Worm (Caenorhabditis elegans): Measurements from ENCODE around the gene Y22D7AL.6.

Gene Y22D7AL.6

DNA sequence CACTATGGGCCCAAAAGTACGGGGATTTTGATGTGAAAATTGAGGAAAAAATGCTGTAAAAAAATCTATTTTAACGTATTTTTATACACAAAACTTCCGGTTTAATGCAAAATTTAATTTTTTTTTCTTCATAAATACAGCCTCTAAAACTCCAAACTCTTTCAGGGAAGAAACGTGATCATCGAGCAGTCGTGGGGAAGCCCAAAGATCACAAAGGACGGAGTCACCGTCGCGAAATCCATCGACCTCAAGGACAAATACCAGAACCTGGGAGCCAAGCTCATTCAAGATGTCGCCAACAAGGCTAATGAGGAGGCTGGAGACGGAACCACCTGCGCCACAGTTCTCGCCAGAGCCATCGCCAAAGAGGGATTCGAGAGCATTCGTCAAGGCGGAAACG is 15.2 kb downstream of the Y22D7AL.6 start:
- TF ChIP-seq mep-1 (tag; optimal IDR thresholded peaks at IDR 0.05), result no peak
- TF ChIP-seq flh-1 (GFP tag; optimal IDR thresholded peaks at IDR 0.05), result no peak
- TF ChIP-seq lin-32 (GFP tag; optimal IDR thresholded peaks at IDR 0.05), result no peak
- no peak for TF ChIP-seq pha-4 (tag; optimal IDR thresholded peaks at IDR 0.05)
- TF ChIP-seq snpc-4 (tag; optimal IDR thresholded peaks at IDR 0.05), result no peak
- TF ChIP-seq unc-120 (tag; optimal IDR thresholded peaks at IDR 0.05; ENCODE audit: poor library complexity, severe bottlenecking), result no peak
- no peak for TF ChIP-seq elt-1 (tag; optimal IDR thresholded peaks at IDR 0.05; ENCODE audit: borderline replicate concordance, insufficient read depth)
- TF ChIP-seq elt-3 (tag; optimal IDR thresholded peaks at IDR 0.05), result no peak
- no peak for TF ChIP-seq ceh-39 (tag; optimal IDR thresholded peaks at IDR 0.05)
- TF ChIP-seq M03D4.4 (tag; optimal IDR thresholded peaks at IDR 0.05), result no peak
- TF ChIP-seq nhr-76 (tag; optimal IDR thresholded peaks at IDR 0.05), result no peak
- TF ChIP-seq unc-39 (tag; optimal IDR thresholded peaks at IDR 0.05), result no peak
- no peak for TF ChIP-seq lsy-2 (tag; optimal IDR thresholded peaks at IDR 0.05)
- TF ChIP-seq ham-2 (GFP tag; optimal IDR thresholded peaks at IDR 0.05), result no peak
- no peak for TF ChIP-seq tbx-8 (GFP tag; optimal IDR thresholded peaks at IDR 0.05)
- TF ChIP-seq sem-2 (GFP tag; optimal IDR thresholded peaks at IDR 0.05), result no peak
- TF ChIP-seq lin-13 (tag; optimal IDR thresholded peaks at IDR 0.05), result no peak
- TF ChIP-seq ztf-11 (tag; optimal IDR thresholded peaks at IDR 0.05), result no peak

DNA sequence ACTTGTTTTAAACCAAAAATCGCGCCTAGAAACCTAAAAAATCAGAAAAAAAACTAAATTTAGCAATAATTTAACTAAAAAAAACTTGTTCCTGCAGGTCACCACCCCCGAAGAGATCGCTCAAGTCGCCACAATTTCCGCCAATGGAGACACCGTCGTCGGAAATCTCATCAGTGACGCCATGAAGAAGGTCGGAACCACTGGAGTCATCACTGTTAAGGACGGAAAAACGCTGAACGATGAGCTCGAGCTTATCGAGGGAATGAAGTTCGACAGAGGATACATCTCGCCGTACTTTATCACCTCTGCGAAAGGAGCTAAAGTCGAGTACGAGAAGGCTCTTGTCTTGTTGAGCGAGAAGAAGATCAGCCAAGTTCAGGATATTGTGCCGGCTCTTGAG is 16.6 kb downstream of the Y22D7AL.6 start:
- no peak for TF ChIP-seq mls-2 (tag; optimal IDR thresholded peaks at IDR 0.05)
- no peak for TF ChIP-seq cnd-1 (tag; optimal IDR thresholded peaks at IDR 0.05)
- no peak for TF ChIP-seq flh-1 (GFP tag; optimal IDR thresholded peaks at IDR 0.05)
- no peak for TF ChIP-seq zip-8 (tag; optimal IDR thresholded peaks at IDR 0.05)
- TF ChIP-seq ceh-43 (GFP tag; optimal IDR thresholded peaks at IDR 0.05), result no peak
- TF ChIP-seq nhr-2 (tag; optimal IDR thresholded peaks at IDR 0.05), result no peak
- no peak for TF ChIP-seq unc-39 (tag; optimal IDR thresholded peaks at IDR 0.05)
- no peak for TF ChIP-seq ham-2 (GFP tag; optimal IDR thresholded peaks at IDR 0.05)
- no peak for TF ChIP-seq elt-1 (tag; optimal IDR thresholded peaks at IDR 0.05; ENCODE audit: borderline replicate concordance, insufficient read depth)
- TF ChIP-seq drap-1 (GFP tag; optimal IDR thresholded peaks at IDR 0.05), result no peak
- TF ChIP-seq mep-1 (tag; optimal IDR thresholded peaks at IDR 0.05), result no peak
- TF ChIP-seq nhr-28 (tag; optimal IDR thresholded peaks at IDR 0.05), result no peak
- TF ChIP-seq pha-4 (tag; optimal IDR thresholded peaks at IDR 0.05), result no peak
- TF ChIP-seq unc-62 (GFP tag; optimal IDR thresholded peaks at IDR 0.05), result no peak
- TF ChIP-seq ztf-11 (tag; optimal IDR thresholded peaks at IDR 0.05), result no peak
- TF ChIP-seq sptf-1 (tag; optimal IDR thresholded peaks at IDR 0.05), result no peak
- no peak for TF ChIP-seq ces-1 (GFP tag; optimal IDR thresholded peaks at IDR 0.05)

DNA sequence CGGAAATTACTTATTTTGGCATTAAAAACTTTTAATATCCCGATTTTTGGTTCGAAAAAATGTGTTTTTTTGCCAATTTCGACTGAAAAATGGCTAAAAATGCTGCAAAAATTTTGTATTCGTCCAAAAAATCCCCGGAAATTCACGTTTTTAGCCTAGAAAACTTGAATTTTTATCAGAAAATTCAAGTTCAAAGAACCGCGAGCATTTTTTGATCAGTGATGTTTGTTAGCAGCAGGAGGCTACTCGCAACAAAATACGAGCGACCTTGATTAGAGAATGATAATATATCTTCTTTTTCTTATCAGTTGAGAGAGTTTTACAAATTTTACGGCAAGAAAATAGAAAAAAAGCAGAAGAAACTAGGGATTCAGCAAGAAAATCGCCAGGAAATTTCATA is 17.6 kb downstream of the Y22D7AL.6 start:
- TF ChIP-seq cnd-1 (tag; optimal IDR thresholded peaks at IDR 0.05) (no peak), hlh-1 (tag; optimal IDR thresholded peaks at IDR 0.05) (no peak), ztf-11 (tag; optimal IDR thresholded peaks at IDR 0.05) (no peak), lin-13 (tag; optimal IDR thresholded peaks at IDR 0.05) (no peak), nhr-237 (tag; optimal IDR thresholded peaks at IDR 0.05) (no peak), flh-1 (GFP tag; optimal IDR thresholded peaks at IDR 0.05) (no peak), elt-3 (tag; optimal IDR thresholded peaks at IDR 0.05) (no peak)

DNA sequence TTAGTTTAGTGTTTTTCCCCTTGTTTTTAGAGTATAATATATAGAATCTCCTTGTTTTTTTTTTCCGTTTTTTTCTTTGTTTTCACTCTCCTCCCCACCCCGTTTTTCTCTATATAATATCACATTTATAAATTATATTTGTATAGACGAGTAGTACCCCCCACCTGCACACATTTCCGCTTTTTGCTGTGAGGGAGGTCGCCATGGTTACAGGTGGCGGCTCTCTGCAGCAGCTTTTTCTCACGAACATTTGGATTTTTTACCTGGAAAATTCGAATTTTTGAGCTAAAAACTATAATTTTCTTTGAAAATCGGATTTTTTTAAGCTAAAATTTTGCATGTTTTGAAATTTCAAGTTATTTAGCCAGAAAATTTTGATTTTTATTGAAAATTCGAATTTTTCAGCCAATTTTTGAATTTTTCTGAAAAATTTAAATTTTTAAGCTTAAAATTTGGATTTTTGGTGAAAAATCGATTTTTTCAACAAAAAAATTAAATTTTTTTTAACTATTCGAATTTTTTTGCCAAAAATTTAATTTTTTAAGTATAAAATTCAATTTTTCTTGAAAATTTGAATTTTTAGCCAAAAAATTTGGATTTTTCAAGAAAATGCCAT is 21.0 kb downstream of the Y22D7AL.6 start:
- TF ChIP-seq elt-1 (tag; optimal IDR thresholded peaks at IDR 0.05; ENCODE audit: borderline replicate concordance, insufficient read depth), result no peak
- no peak for TF ChIP-seq tbx-8 (GFP tag; optimal IDR thresholded peaks at IDR 0.05)
- TF ChIP-seq lin-13 (tag; optimal IDR thresholded peaks at IDR 0.05), result no peak
- no peak for TF ChIP-seq ces-1 (GFP tag; optimal IDR thresholded peaks at IDR 0.05)
- no peak for TF ChIP-seq ceh-43 (GFP tag; optimal IDR thresholded peaks at IDR 0.05)
- no peak for TF ChIP-seq elt-3 (tag; optimal IDR thresholded peaks at IDR 0.05)
- no peak for TF ChIP-seq pha-4 (tag; optimal IDR thresholded peaks at IDR 0.05)
- no peak for TF ChIP-seq nhr-28 (tag; optimal IDR thresholded peaks at IDR 0.05)
- TF ChIP-seq hlh-1 (tag; optimal IDR thresholded peaks at IDR 0.05), result no peak
- TF ChIP-seq bed-3 (GFP tag; optimal IDR thresholded peaks at IDR 0.05), result no peak
- no peak for TF ChIP-seq ham-2 (GFP tag; optimal IDR thresholded peaks at IDR 0.05)
- TF ChIP-seq nhr-2 (tag; optimal IDR thresholded peaks at IDR 0.05), result no peak
- TF ChIP-seq sem-2 (GFP tag; optimal IDR thresholded peaks at IDR 0.05), result no peak

DNA sequence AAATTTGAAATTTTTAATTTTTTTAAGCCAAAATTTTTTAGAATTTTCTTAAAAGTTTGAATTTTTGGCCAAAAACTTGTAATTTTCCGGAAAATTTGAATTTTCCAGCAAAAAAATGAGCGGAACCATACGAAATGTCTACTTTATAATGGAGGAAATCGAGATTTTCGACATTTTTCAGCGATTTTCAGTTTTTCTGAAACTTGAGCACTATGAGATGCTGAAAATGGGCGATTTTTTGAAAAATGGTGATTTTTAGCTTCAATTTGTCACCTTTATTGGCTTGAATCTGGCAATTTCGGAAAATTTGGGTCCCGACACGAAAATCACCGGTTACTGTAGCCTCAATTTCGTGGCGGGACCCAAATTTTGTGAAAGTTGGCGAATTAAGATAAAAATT is 21.8 kb downstream of the Y22D7AL.6 start, which contains the start of gene Y22D7AL.4:
Gene Y22D7AL.4 (plus strand): TSS at position 109 of the 400 bp plus-strand sequence.
- TF ChIP-seq lin-32 (GFP tag; optimal IDR thresholded peaks at IDR 0.05) (no peak), lin-13 (tag; optimal IDR thresholded peaks at IDR 0.05) (no peak)
